Worm (Caenorhabditis elegans) whole organism, dauer: ENCODE data around the gene pik-1.

Source experiments
- unc-62 ChIP-seq: sonication (generic microtip); optimal IDR thresholded peaks from 2 replicates; lab custom pipeline; 2017; ENCODE audit warnings: missing biosample characterization, missing genetic modification reagents, missing genetic modification characterization

Gene pik-1

ce11 chrIV:13415739-13416271, at the start of gene pik-1, which contains the start of gene aptf-2:
Gene pik-1 (plus strand): TSS chrIV:13416041.
Gene aptf-2 (minus strand): TSS chrIV:13416051.
- TF ChIP-seq unc-62 (GFP tag; lab: Kevin White, UChicago): no peak

ce11 chrIV:13369120-13369842, 46.6 kb upstream of the pik-1 start, which contains the start of gene agt-1:
Gene agt-1 (minus strand): TSS chrIV:13369412.
- TF ChIP-seq unc-62 (GFP tag; lab: Kevin White, UChicago): no peak

- TF ChIP-seq unc-62 (GFP tag; lab: Kevin White, UChicago): no peak
These were observed 45.6 kb upstream of the pik-1 start, which contains the start of the genes rla-2, popl-7 and Y62E10A.24 for ce11 chrIV:13370235-13370739. Gene rla-2 (minus strand): TSS chrIV:13370285. Gene popl-7 (plus strand): TSS chrIV:13370689. Gene Y62E10A.24 (plus strand): TSS chrIV:13370710.

ce11 chrIV:13371699-13372098, 44.1 kb upstream of the pik-1 start, which contains the start of gene Y62E10A.6:
Gene Y62E10A.6 (plus strand): TSS chrIV:13371999.
- TF ChIP-seq unc-62 (GFP tag; lab: Kevin White, UChicago): no peak

ce11 chrIV:13374918-13375317, 40.9 kb upstream of the pik-1 start:
- no peak for TF ChIP-seq unc-62 (GFP tag; lab: Kevin White, UChicago)

ce11 chrIV:13377716-13378115, 38.1 kb upstream of the pik-1 start, which contains the start of gene mau-8:
Gene mau-8 (plus strand): TSS chrIV:13378016.
- TF ChIP-seq unc-62 (GFP tag; lab: Kevin White, UChicago): no peak

ce11 chrIV:13380506-13380905, 35.3 kb upstream of the pik-1 start:
- no peak for TF ChIP-seq unc-62 (GFP tag; lab: Kevin White, UChicago)

ce11 chrIV:13381823-13382222, 34.0 kb upstream of the pik-1 start, which contains the start of gene emc-3:
Gene emc-3 (minus strand): TSS chrIV:13381923.
- TF ChIP-seq unc-62 (GFP tag; lab: Kevin White, UChicago): no peak

- TF ChIP-seq unc-62 (GFP tag; lab: Kevin White, UChicago): no peak
These were observed 31.9 kb upstream of the pik-1 start, which contains the start of gene rab-19 for ce11 chrIV:13383763-13384436. Gene rab-19 (minus strand): TSS chrIV:13384386.

ce11 chrIV:13386043-13386442, 29.8 kb upstream of the pik-1 start, which contains the start of the genes Y62E10A.20, Y62E10A.23 and mdt-9:
Gene Y62E10A.20 (minus strand): TSS chrIV:13386091.
Gene Y62E10A.23 (plus strand): TSS chrIV:13386324.
Gene mdt-9 (plus strand): TSS chrIV:13386380.
- TF ChIP-seq unc-62 (GFP tag; lab: Kevin White, UChicago): no peak

- no peak for TF ChIP-seq unc-62 (GFP tag; lab: Kevin White, UChicago)
These were observed 28.9 kb upstream of the pik-1 start, which contains the start of gene lsm-3 for ce11 chrIV:13386903-13387302. Gene lsm-3 (plus strand): TSS chrIV:13387203.

ce11 chrIV:13388779-13389178, 27.1 kb upstream of the pik-1 start:
- no peak for TF ChIP-seq unc-62 (GFP tag; lab: Kevin White, UChicago)

ce11 chrIV:13389237-13389636, 26.6 kb upstream of the pik-1 start:
- TF ChIP-seq unc-62 (GFP tag; lab: Kevin White, UChicago): no peak

ce11 chrIV:13390770-13391169, 25.1 kb upstream of the pik-1 start:
- TF ChIP-seq unc-62 (GFP tag; lab: Kevin White, UChicago): no peak

- TF ChIP-seq unc-62 (GFP tag; lab: Kevin White, UChicago): no peak
These were observed 23.6 kb upstream of the pik-1 start for ce11 chrIV:13392230-13392629.
